Fruit fly (Drosophila melanogaster) whole organism, embryonic: ENCODE measurements around the gene crq.

Source experiments
- Atf3 ChIP-seq: fragments of 200-800 bp; sonication (Bioruptor generic); optimal IDR thresholded peaks from 3 replicates; lab custom pipeline; 2016; ENCODE audit warnings: missing biosample characterization, missing genetic modification characterization
- Bdp1 ChIP-seq: fragments of 200-800 bp; sonication (Bioruptor generic); optimal IDR thresholded peaks from 3 replicates; lab custom pipeline; 2016; ENCODE audit warnings: missing biosample characterization, missing genetic modification characterization
- CG10979 ChIP-seq: fragments of 200-800 bp; sonication (Bioruptor generic); optimal IDR thresholded peaks from 2 replicates; lab custom pipeline; 2018; ENCODE audit warnings: missing biosample characterization, mild to moderate bottlenecking, missing genetic modification characterization, moderate library complexity
- CG11456 ChIP-seq: fragments of 200-800 bp; sonication (Bioruptor generic); IDR thresholded peaks from 3 replicates; pipeline ENCODE4 v1.3.6; 2022; ENCODE audit warnings: missing biosample characterization, missing genetic modification characterization
- CG11723 ChIP-seq: fragments of 200-800 bp; sonication (Bioruptor generic); optimal IDR thresholded peaks from 2 replicates; lab custom pipeline; 2017; ENCODE audit warnings: missing biosample characterization, mild to moderate bottlenecking, missing genetic modification characterization
- CG12659 ChIP-seq: fragments of 200-800 bp; sonication (Bioruptor generic); optimal IDR thresholded peaks from 3 replicates; lab custom pipeline; 2017; ENCODE audit warnings: mild to moderate bottlenecking, missing biosample characterization, missing genetic modification reagents, missing genetic modification characterization
- CG12744 ChIP-seq: fragments of 200-800 bp; sonication (Bioruptor generic); optimal IDR thresholded peaks from 2 replicates; lab custom pipeline; 2016; ENCODE audit warnings: missing biosample characterization, missing genetic modification characterization
- CG14441 ChIP-seq: fragments of 200-800 bp; sonication (Bioruptor generic); IDR thresholded peaks from 2 replicates; pipeline ENCODE4 v1.3.6; 2022; ENCODE audit warnings: missing biosample characterization, missing genetic modification characterization
- CG14965 ChIP-seq: fragments of 200-800 bp; sonication (Bioruptor generic); optimal IDR thresholded peaks from 2 replicates; lab custom pipeline; 2016; ENCODE audit warnings: missing biosample characterization, missing genetic modification characterization, borderline replicate concordance
- CG15011 ChIP-seq: fragments of 200-800 bp; sonication (Bioruptor generic); optimal IDR thresholded peaks from 3 replicates; lab custom pipeline; 2018; ENCODE audit warnings: missing biosample characterization, mild to moderate bottlenecking, missing genetic modification characterization
- CG15073 ChIP-seq: fragments of 200-800 bp; sonication (Bioruptor generic); optimal IDR thresholded peaks from 2 replicates; lab custom pipeline; 2016; ENCODE audit warnings: missing biosample characterization, missing genetic modification characterization
- CG1529 ChIP-seq: fragments of 200-800 bp; sonication (Bioruptor generic); optimal IDR thresholded peaks from 3 replicates; lab custom pipeline; 2018; ENCODE audit warnings: missing biosample characterization, missing genetic modification characterization
- CG1603 ChIP-seq: fragments of 200-800 bp; sonication (Bioruptor generic); optimal IDR thresholded peaks from 2 replicates; lab custom pipeline; 2019; ENCODE audit warnings: missing biosample characterization, mild to moderate bottlenecking, missing genetic modification characterization, moderate library complexity
- CG17186 ChIP-seq: fragments of 200-800 bp; sonication (Bioruptor generic); optimal IDR thresholded peaks from 3 replicates; lab custom pipeline; 2017; ENCODE audit warnings: missing biosample characterization, missing genetic modification reagents, missing genetic modification characterization
- CG1832 ChIP-seq: fragments of 200-800 bp; sonication (Bioruptor generic); optimal IDR thresholded peaks from 2 replicates; lab custom pipeline; 2017; ENCODE audit warnings: missing biosample characterization, mild to moderate bottlenecking, missing genetic modification characterization, inconsistent platforms
- CG2199 ChIP-seq: fragments of 200-800 bp; sonication (Bioruptor generic); IDR thresholded peaks from 3 replicates; pipeline ENCODE4 v1.3.6; 2022; ENCODE audit warnings: missing biosample characterization, missing genetic modification characterization
- CG2202 ChIP-seq: fragments of 200-800 bp; sonication (Bioruptor generic); optimal IDR thresholded peaks from 2 replicates; lab custom pipeline; 2018; ENCODE audit warnings: missing biosample characterization, mild to moderate bottlenecking, missing genetic modification characterization
- CG2875 ChIP-seq: fragments of 200-800 bp; sonication (Bioruptor generic); optimal IDR thresholded peaks from 2 replicates; lab custom pipeline; 2017; ENCODE audit warnings: missing biosample characterization, mild to moderate bottlenecking, missing genetic modification characterization, missing genetic modification reagents
- CG30403 ChIP-seq: fragments of 200-800 bp; sonication (Bioruptor generic); optimal IDR thresholded peaks from 3 replicates; lab custom pipeline; 2016; ENCODE audit warnings: missing biosample characterization, missing genetic modification characterization
- CG30431 ChIP-seq: fragments of 200-800 bp; sonication (Bioruptor generic); optimal IDR thresholded peaks from 2 replicates; lab custom pipeline; 2017; ENCODE audit warnings: missing biosample characterization, missing genetic modification characterization
- CG3065 ChIP-seq: fragments of 200-800 bp; sonication (Bioruptor generic); optimal IDR thresholded peaks from 2 replicates; lab custom pipeline; 2016; ENCODE audit warnings: missing biosample characterization, missing genetic modification characterization
- CG3163 ChIP-seq: fragments of 200-800 bp; sonication (Bioruptor generic); optimal IDR thresholded peaks from 3 replicates; lab custom pipeline; 2016; ENCODE audit warnings: missing biosample characterization, missing genetic modification characterization
- CG32772 ChIP-seq: fragments of 200-800 bp; sonication (Bioruptor generic); IDR thresholded peaks from 2 replicates; pipeline ENCODE4 v1.3.6; 2022; ENCODE audit warnings: missing biosample characterization, missing genetic modification characterization
- CG43689 ChIP-seq: fragments of 200-800 bp; sonication (Bioruptor generic); IDR thresholded peaks from 2 replicates; pipeline ENCODE4 v1.3.6; 2022; ENCODE audit warnings: missing biosample characterization, missing genetic modification characterization
- CG4617 ChIP-seq: fragments of 200-800 bp; sonication (Bioruptor generic); optimal IDR thresholded peaks from 3 replicates; lab custom pipeline; 2016; ENCODE audit warnings: missing biosample characterization, missing genetic modification characterization, borderline replicate concordance
- CG4707 ChIP-seq: fragments of 200-800 bp; sonication (Bioruptor generic); optimal IDR thresholded peaks from 2 replicates; lab custom pipeline; 2018; ENCODE audit warnings: missing biosample characterization, mild to moderate bottlenecking, missing genetic modification characterization, moderate library complexity
- CG8359 ChIP-seq: fragments of 200-800 bp; sonication (Bioruptor generic); optimal IDR thresholded peaks from 2 replicates; lab custom pipeline; 2017; ENCODE audit warnings: missing biosample characterization, mild to moderate bottlenecking, missing genetic modification characterization, borderline replicate concordance
- CG8478 ChIP-seq: fragments of >200 bp; optimal IDR thresholded peaks from 2 replicates; lab custom pipeline; 2018
- CG9437 ChIP-seq: fragments of 200-800 bp; sonication (Bioruptor generic); optimal IDR thresholded peaks from 2 replicates; lab custom pipeline; 2018; ENCODE audit warnings: missing biosample characterization, mild to moderate bottlenecking, missing genetic modification characterization
- CoRest ChIP-seq: fragments of 200-800 bp; sonication (Bioruptor generic); optimal IDR thresholded peaks from 3 replicates; lab custom pipeline; 2018; ENCODE audit warnings: missing biosample characterization, mild to moderate bottlenecking, missing genetic modification characterization, moderate library complexity
- Ets65A ChIP-seq: fragments of 200-800 bp; sonication (Bioruptor generic); peaks from one replicate; lab custom pipeline; 2016; ENCODE audit warnings: missing biosample characterization, missing genetic modification characterization
- Hr78 ChIP-seq, 2 experiments: fragments of 200-800 bp in 1 of 2; fragments of >200 bp in 1 of 2; sonication (Bioruptor generic) in 1 of 2; optimal IDR thresholded peaks; 2 replicates each; lab custom pipeline; 2017 to 2019; ENCODE audit warnings: missing biosample characterization in 2 of 2, missing genetic modification characterization in 2 of 2, mild to moderate bottlenecking in 1 of 2, moderate library complexity in 1 of 2
- Hsf ChIP-seq: fragments of 200-800 bp; sonication (Bioruptor generic); optimal IDR thresholded peaks from 3 replicates; lab custom pipeline; 2016; ENCODE audit warnings: missing biosample characterization, missing genetic modification characterization
- Mrtf ChIP-seq: fragments of 200-800 bp; sonication (Bioruptor generic); IDR thresholded peaks from 3 replicates; pipeline ENCODE4 v1.3.6; 2022; ENCODE audit warnings: missing biosample characterization, missing genetic modification characterization
- NFAT ChIP-seq: fragments of 200-800 bp; sonication (Bioruptor generic); IDR thresholded peaks from 2 replicates; pipeline ENCODE4 v1.3.6; 2022; ENCODE audit warnings: missing biosample characterization, missing genetic modification characterization
- NK7.1 ChIP-seq: fragments of 200-800 bp; sonication (Bioruptor generic); optimal IDR thresholded peaks from 3 replicates; lab custom pipeline; 2016; ENCODE audit warnings: missing biosample characterization, missing genetic modification characterization
- Taf1 ChIP-seq: fragments of 200-800 bp; sonication (Bioruptor generic); IDR thresholded peaks from 2 replicates; pipeline ENCODE4 v1.3.6; 2022; ENCODE audit warnings: missing biosample characterization, missing genetic modification characterization
- br ChIP-seq: fragments of >200 bp; optimal IDR thresholded peaks from 2 replicates; lab custom pipeline; 2017
- dm ChIP-seq: fragments of 200-800 bp; sonication (Bioruptor generic); optimal IDR thresholded peaks from 3 replicates; lab custom pipeline; 2016; ENCODE audit warnings: missing biosample characterization, missing genetic modification characterization
- ftz-f1 ChIP-seq: fragments of 200-800 bp; sonication (Bioruptor generic); optimal IDR thresholded peaks from 2 replicates; lab custom pipeline; 2016; ENCODE audit warnings: missing biosample characterization, missing genetic modification characterization
- gem ChIP-seq: fragments of 200-800 bp; sonication (Bioruptor generic); optimal IDR thresholded peaks from 2 replicates; lab custom pipeline; 2019; ENCODE audit warnings: missing biosample characterization, mild to moderate bottlenecking, missing genetic modification characterization, moderate library complexity
- gsb ChIP-seq: fragments of 200-800 bp; sonication (Bioruptor generic); IDR thresholded peaks from 2 replicates; pipeline ENCODE4 v1.3.6; 2022; ENCODE audit warnings: missing biosample characterization, missing genetic modification characterization
- ham ChIP-seq: fragments of 200-800 bp; sonication (Bioruptor generic); IDR thresholded peaks from 2 replicates; pipeline ENCODE4 v1.3.6; 2022; ENCODE audit warnings: missing biosample characterization, missing genetic modification characterization
- her ChIP-seq: fragments of 200-800 bp; sonication (Bioruptor generic); optimal IDR thresholded peaks from 2 replicates; lab custom pipeline; 2016; ENCODE audit warnings: missing biosample characterization, missing genetic modification characterization
- mld ChIP-seq: fragments of 200-800 bp; sonication (Bioruptor generic); IDR thresholded peaks from 3 replicates; pipeline ENCODE4 v1.3.6; 2022; ENCODE audit warnings: missing biosample characterization, missing genetic modification characterization; ENCODE audit not compliant: partially characterized antibody
- odd ChIP-seq: fragments of 200-800 bp; sonication (Bioruptor generic); optimal IDR thresholded peaks from 2 replicates; lab custom pipeline; 2017; ENCODE audit warnings: missing biosample characterization, mild to moderate bottlenecking, missing genetic modification characterization
- pros ChIP-seq: fragments of 200-800 bp; sonication (Bioruptor generic); optimal IDR thresholded peaks from 3 replicates; lab custom pipeline; 2019; ENCODE audit warnings: missing biosample characterization, mild to moderate bottlenecking, missing genetic modification characterization, moderate library complexity
- sisA ChIP-seq: fragments of 200-800 bp; sonication (Bioruptor generic); IDR thresholded peaks from 2 replicates; pipeline ENCODE4 v1.3.6; 2022; ENCODE audit warnings: missing biosample characterization, missing genetic modification characterization
- slou ChIP-seq: fragments of 200-800 bp; sonication (Bioruptor generic); optimal IDR thresholded peaks from 3 replicates; lab custom pipeline; 2016; ENCODE audit warnings: missing biosample characterization, missing genetic modification characterization
- sna ChIP-seq: fragments of 200-800 bp; sonication (Bioruptor generic); IDR thresholded peaks from 2 replicates; pipeline ENCODE4 v1.3.6; 2022; ENCODE audit warnings: missing biosample characterization, missing genetic modification characterization; ENCODE audit not compliant: partially characterized antibody
- sob ChIP-seq: fragments of 200-800 bp; sonication (Bioruptor generic); IDR thresholded peaks from 2 replicates; pipeline ENCODE4 v1.3.6; 2022; ENCODE audit warnings: missing biosample characterization, missing genetic modification characterization
- zen ChIP-seq: fragments of 200-800 bp; sonication (Bioruptor generic); optimal IDR thresholded peaks from 3 replicates; lab custom pipeline; 2018; ENCODE audit warnings: missing biosample characterization, mild to moderate bottlenecking, missing genetic modification characterization, moderate library complexity
- zfh2 ChIP-seq: fragments of 200-800 bp; sonication (Bioruptor generic); optimal IDR thresholded peaks from 2 replicates; lab custom pipeline; 2016; ENCODE audit warnings: missing biosample characterization, missing genetic modification characterization

crq gene

DNA sequence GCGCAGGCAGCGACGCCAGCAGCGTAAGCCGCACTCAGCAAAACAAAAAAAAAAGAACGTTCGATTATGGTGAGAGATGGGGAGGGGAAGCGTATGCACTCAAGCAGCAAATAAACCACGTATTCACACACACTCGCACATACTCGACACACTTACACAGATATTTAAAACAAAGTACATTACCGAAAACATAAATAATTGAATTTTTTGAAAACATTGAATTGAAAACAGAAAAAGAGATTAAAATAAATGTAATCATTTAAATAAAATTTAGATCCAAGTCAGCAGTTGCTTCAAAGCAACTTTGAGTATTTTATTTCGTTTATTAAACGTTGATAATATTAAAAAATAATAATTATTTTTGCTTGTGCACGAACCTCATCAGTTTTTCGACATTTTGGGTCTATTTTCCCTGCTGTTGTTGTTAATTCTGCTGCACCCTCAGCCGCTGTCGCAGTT is 18.2 kb upstream of the crq start (continued):
- TF ChIP-seq CG1529 (GFP tag; lab: Kevin White, UChicago) = peak; percentile 42
- peak; percentile 40 for TF ChIP-seq odd (GFP tag; lab: Kevin White, UChicago)
- TF ChIP-seq CG14441 (GFP tag; lab: Robert Waterston, UW) = no peak
- TF ChIP-seq Ets65A = no peak
- no peak for TF ChIP-seq CG8478
- no peak for TF ChIP-seq Hr78 (GFP tag; optimal IDR thresholded peaks at IDR 0.05; lab: Kevin White, UChicago)
- TF ChIP-seq pros (GFP tag; lab: Kevin White, UChicago) = no peak
- TF ChIP-seq sna (GFP tag; lab: Robert Waterston, UW) = no peak
- no peak for TF ChIP-seq CG1832 (GFP tag; lab: Kevin White, UChicago)
- TF ChIP-seq CG3065 (GFP tag; lab: Kevin White, UChicago) = no peak
- peak; percentile 64 for TF ChIP-seq slou (GFP tag; lab: Kevin White, UChicago)
- TF ChIP-seq Hsf (GFP tag; lab: Kevin White, UChicago) = peak; percentile 21
- peak; percentile 8 for TF ChIP-seq CG12659 (GFP tag; lab: Kevin White, UChicago)
- TF ChIP-seq CG4617 (GFP tag; lab: Kevin White, UChicago) = no peak
- no peak for TF ChIP-seq CG8359
- TF ChIP-seq ham (GFP tag; lab: Robert Waterston, UW) = no peak
- no peak for TF ChIP-seq sob (GFP tag; lab: Robert Waterston, UW)
- TF ChIP-seq Taf1 (GFP tag; lab: Robert Waterston, UW) = no peak
- no peak for TF ChIP-seq CG2199 (GFP tag; lab: Robert Waterston, UW)
- TF ChIP-seq CG15011 (GFP tag; lab: Kevin White, UChicago) = peak; percentile 29
- TF ChIP-seq zfh2 (GFP tag; lab: Kevin White, UChicago) = no peak
- TF ChIP-seq CG2875 = peak; percentile 45
- TF ChIP-seq CG4707 (GFP tag; lab: Kevin White, UChicago) = no peak
- no peak for TF ChIP-seq CG17186 (GFP tag; lab: Kevin White, UChicago)
- no peak for TF ChIP-seq gsb (GFP tag; lab: Robert Waterston, UW)
- peak; percentile 22 for TF ChIP-seq CG2202 (tag; lab: Kevin White, UChicago)
- TF ChIP-seq zen (tag; lab: Kevin White, UChicago) = no peak
- no peak for TF ChIP-seq CG14965 (GFP tag; lab: Kevin White, UChicago)
- TF ChIP-seq CG11723 (GFP tag; lab: Kevin White, UChicago) = peak; percentile 11
- TF ChIP-seq CoRest (tag; lab: Kevin White, UChicago) = peak; percentile 70
- TF ChIP-seq ftz-f1 (GFP tag; lab: Kevin White, UChicago) = no peak
- TF ChIP-seq dm = no peak
- no peak for TF ChIP-seq CG15073 (GFP tag; lab: Kevin White, UChicago)
- no peak for TF ChIP-seq NFAT (GFP tag; lab: Robert Waterston, UW)
- no peak for TF ChIP-seq CG30431 (GFP tag; lab: Kevin White, UChicago)
- TF ChIP-seq gem (tag; lab: Kevin White, UChicago) = peak; percentile 92
- no peak for TF ChIP-seq sisA (GFP tag; lab: Robert Waterston, UW)
- TF ChIP-seq Bdp1 (GFP tag; lab: Kevin White, UChicago) = no peak
- no peak for TF ChIP-seq br (lab: Kevin White, UChicago)
- TF ChIP-seq CG10979 (tag; lab: Kevin White, UChicago) = peak; percentile 73
- TF ChIP-seq CG11456 (GFP tag; lab: Robert Waterston, UW) = no peak
- TF ChIP-seq CG43689 (GFP tag; lab: Robert Waterston, UW) = no peak
- no peak for TF ChIP-seq CG32772 (GFP tag; lab: Robert Waterston, UW)
- no peak for TF ChIP-seq CG9437
- no peak for TF ChIP-seq CG1603 (tag; lab: Kevin White, UChicago)
- TF ChIP-seq Atf3 (GFP tag; lab: Kevin White, UChicago) = no peak
- TF ChIP-seq CG3163 (GFP tag; lab: Kevin White, UChicago) = no peak
- TF ChIP-seq CG12744 (GFP tag; lab: Kevin White, UChicago) = no peak
- TF ChIP-seq her = no peak
- no peak for TF ChIP-seq mld (GFP tag; lab: Robert Waterston, UW)
- TF ChIP-seq CG30403 (GFP tag; lab: Kevin White, UChicago) = peak; percentile 29
- TF ChIP-seq NK7.1 = no peak
- TF ChIP-seq Mrtf (GFP tag; lab: Robert Waterston, UW) = no peak
